Worm (Caenorhabditis elegans) whole organism, L4/young adult: ENCODE measurements around the gene oac-23.

ENCODE experiments used
- W03F9.2 ChIP-seq: fragments of 150-350 bp; optimal IDR thresholded peaks from 2 replicates; lab custom pipeline; 2014; ENCODE audit warnings: missing biosample characterization, missing genetic modification characterization
- him-1 ChIP-seq: sonication (generic microtip); optimal IDR thresholded peaks from 2 replicates; lab custom pipeline; 2016; ENCODE audit warnings: missing genotype, missing genetic modification reagents, missing genetic modification characterization, missing compliant biosample characterization

DNA sequence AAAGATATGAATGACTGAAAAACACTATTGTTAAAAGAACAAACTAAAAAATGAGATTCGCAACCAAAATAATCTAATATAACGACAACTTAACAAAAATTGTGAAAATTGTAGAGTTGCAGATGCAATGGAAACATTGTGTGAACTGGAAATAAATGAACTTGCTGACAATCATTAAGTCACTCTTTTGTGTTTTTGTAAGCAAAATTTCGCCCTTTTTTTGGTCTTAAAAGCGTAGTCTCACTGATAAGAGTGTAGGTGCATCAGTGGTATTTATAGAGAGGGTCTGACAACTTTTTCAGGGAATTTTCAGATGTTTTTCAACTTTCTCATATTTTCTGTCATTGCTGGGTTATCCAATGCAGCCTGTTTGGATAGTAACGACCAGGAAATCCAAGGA lies 44.9 kb downstream of the oac-23 start, which contains the start of gene clec-68:
- TF ChIP-seq W03F9.2 (tag; lab: Kevin White, UChicago) (no peak), him-1 (tag; lab: Kevin White, UChicago) (no peak)
